Worm (Caenorhabditis elegans) whole organism, L4/young adult: Measurements from ENCODE around the gene F46E10.18.

Experiments
- W03F9.2 ChIP-seq: fragments of 150-350 bp; optimal IDR thresholded peaks from 2 replicates; lab custom pipeline; 2014; ENCODE audit warnings: missing biosample characterization, missing genetic modification characterization
- dao-5 ChIP-seq: sonication (generic microtip); optimal IDR thresholded peaks from 2 replicates; lab custom pipeline; 2016; ENCODE audit warnings: missing genotype, missing genetic modification characterization, moderate library complexity, missing compliant biosample characterization

DNA sequence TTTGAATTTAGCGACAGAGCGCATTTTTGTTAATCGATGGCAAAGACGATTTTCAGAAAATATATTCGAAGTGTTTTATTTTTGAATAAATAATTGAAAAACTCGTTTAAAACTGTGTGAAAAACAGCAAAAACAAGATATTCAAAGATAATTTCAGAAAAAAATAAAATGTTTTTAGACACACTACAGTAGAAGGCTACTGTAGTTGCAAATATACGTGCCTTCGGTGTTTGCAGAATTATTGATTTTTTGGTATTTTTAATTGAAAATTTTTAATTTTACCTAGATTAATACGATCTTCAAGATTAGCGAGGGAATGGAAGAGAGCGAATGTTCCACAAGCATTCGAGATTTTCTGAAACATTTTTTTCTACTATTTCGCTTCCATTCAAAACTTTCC is 10.2 kb upstream of the F46E10.18 start:
- TF ChIP-seq dao-5 (tag; lab: Kevin White, UChicago) = no peak
- no peak for TF ChIP-seq W03F9.2 (tag; lab: Kevin White, UChicago)
